Worm (Caenorhabditis elegans) whole organism, L4 larva: ENCODE data around the gene W02B12.12.

Experiments
- ZK337.2 ChIP-seq: fragments of 200-800 bp; sonication (Bioruptor generic); IDR thresholded peaks from 2 replicates; pipeline ENCODE4 v1.3.6; 2022; ENCODE audit warnings: missing genetic modification reagents, missing genetic modification characterization, missing compliant biosample characterization
- nhr-28 ChIP-seq: fragments of 150-350 bp; optimal IDR thresholded peaks from 2 replicates; lab custom pipeline; 2014; ENCODE audit warnings: missing biosample characterization, missing genetic modification characterization
- nhr-77 ChIP-seq: fragments of 150-350 bp; optimal IDR thresholded peaks from 2 replicates; lab custom pipeline; 2014; ENCODE audit warnings: missing biosample characterization, missing genetic modification characterization

ce11 chrII:11455715-11456114 lies 23.3 kb downstream of the W02B12.12 start:
- no peak for TF ChIP-seq nhr-77 (tag; lab: Kevin White, UChicago)
- TF ChIP-seq nhr-28 (tag; lab: Kevin White, UChicago), result no peak
- no peak for TF ChIP-seq ZK337.2 (GFP tag; lab: Robert Waterston, UW)
